Worm (Caenorhabditis elegans) whole organism, late embryonic: ENCODE measurements around the gene T12A2.21.

Experiments
- fkh-10 ChIP-seq: fragments of 150-350 bp; optimal IDR thresholded peaks from 2 replicates; lab custom pipeline; 2014; ENCODE audit warnings: missing biosample characterization, missing genetic modification reagents, missing genetic modification characterization
- hlh-15 ChIP-seq: sonication (generic microtip); optimal IDR thresholded peaks from 2 replicates; lab custom pipeline; 2016; ENCODE audit warnings: missing genetic modification characterization, missing compliant biosample characterization

ce11 chrIII:6245728-6246127 is 9.2 kb upstream of the T12A2.21 start, which contains the start of gene bcas-2:
- TF ChIP-seq hlh-15 (tag; lab: Kevin White, UChicago) (no peak), fkh-10 (GFP tag; lab: Kevin White, UChicago) (no peak)
